Fruit fly (Drosophila melanogaster) whole organism, prepupa: Measurements from ENCODE around the gene CG32161.
A peak's percentile ranks its signal among the peaks of the same experiment; 100 is the strongest.

Source experiments
- Blimp-1 ChIP-seq: fragments of 200-800 bp; sonication (Bioruptor generic); optimal IDR thresholded peaks from 3 replicates; lab custom pipeline; 2017; ENCODE audit warnings: missing biosample characterization, missing genetic modification characterization, mild to moderate bottlenecking, moderate library complexity, missing genetic modification reagents
- CG15336 ChIP-seq: fragments of 200-800 bp; sonication (Bioruptor generic); IDR thresholded peaks from 2 replicates; pipeline ENCODE4 v1.3.6; 2022; ENCODE audit warnings: missing biosample characterization, missing genetic modification characterization
- CG3919 ChIP-seq: fragments of 200-800 bp; sonication (Bioruptor generic); optimal IDR thresholded peaks from 3 replicates; lab custom pipeline; 2016; ENCODE audit warnings: missing biosample characterization, missing genetic modification characterization
- Eip93F ChIP-seq: fragments of 200-800 bp; sonication (Bioruptor generic); optimal IDR thresholded peaks from 2 replicates; lab custom pipeline; 2016; ENCODE audit warnings: missing biosample characterization, mild to moderate bottlenecking, missing genetic modification characterization
- Ets21C ChIP-seq: fragments of 200-800 bp; sonication (Bioruptor generic); optimal IDR thresholded peaks from 3 replicates; lab custom pipeline; 2016; ENCODE audit warnings: missing biosample characterization, missing genetic modification characterization
- Ets96B ChIP-seq: fragments of 200-800 bp; optimal IDR thresholded peaks from 2 replicates; lab custom pipeline; 2019; ENCODE audit warnings: missing biosample characterization, mild to moderate bottlenecking, missing genetic modification characterization, moderate library complexity
- Gug ChIP-seq: fragments of 200-800 bp; sonication (Bioruptor generic); IDR thresholded peaks from 2 replicates; pipeline ENCODE4 v1.3.6; 2022; ENCODE audit warnings: missing biosample characterization, missing genetic modification characterization
- Hr38 ChIP-seq: sonication (Bioruptor generic); optimal IDR thresholded peaks from 2 replicates; lab custom pipeline; 2016; ENCODE audit warnings: missing biosample characterization, missing genetic modification characterization
- Sox15 ChIP-seq: fragments of 200-800 bp; sonication (Bioruptor generic); optimal IDR thresholded peaks from 3 replicates; lab custom pipeline; 2016; ENCODE audit warnings: missing biosample characterization, missing genetic modification characterization
- fd85E ChIP-seq: fragments of 200-800 bp; sonication (Bioruptor generic); optimal IDR thresholded peaks from 3 replicates; lab custom pipeline; 2016; ENCODE audit warnings: missing biosample characterization, missing genetic modification characterization
- ss ChIP-seq, 2 experiments: fragments of 200-800 bp; sonication (Bioruptor generic); optimal IDR thresholded peaks; 2 replicates in 1 of 2; 3 replicates in 1 of 2; lab custom pipeline; 2017 to 2018; ENCODE audit warnings: mild to moderate bottlenecking in 2 of 2, missing biosample characterization in 2 of 2, missing genetic modification characterization in 2 of 2, moderate library complexity in 1 of 2
- topi ChIP-seq: fragments of 200-800 bp; sonication (Bioruptor generic); optimal IDR thresholded peaks from 3 replicates; lab custom pipeline; 2016; ENCODE audit warnings: missing biosample characterization, missing genetic modification characterization
- vri ChIP-seq: fragments of 200-800 bp; sonication (Bioruptor generic); optimal IDR thresholded peaks from 3 replicates; lab custom pipeline; 2016; ENCODE audit warnings: missing biosample characterization, mild to moderate bottlenecking, missing genetic modification characterization

DNA sequence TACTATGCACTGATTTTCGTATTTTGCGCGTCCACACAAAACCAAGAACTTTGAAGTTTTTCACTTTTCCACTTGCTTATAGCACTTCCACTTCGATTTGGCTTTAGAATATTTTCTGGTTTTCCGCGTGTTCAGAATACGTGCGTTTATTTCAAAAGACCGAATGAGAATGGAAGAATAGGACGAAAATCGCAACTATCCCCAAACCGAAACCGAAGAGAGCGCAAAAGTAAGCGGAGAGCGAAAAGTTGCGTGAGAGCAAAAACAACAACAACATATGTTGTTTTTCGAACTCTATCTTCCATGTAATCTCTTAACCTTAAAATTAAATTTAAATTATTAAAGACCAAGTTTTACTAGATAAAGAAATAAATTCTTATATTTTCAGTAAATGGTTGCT is 38.5 kb upstream of the CG32161 start, which contains the start of gene CG9674:
- TF ChIP-seq Ets96B (tag; lab: Kevin White, UChicago) (no peak), Blimp-1 (GFP tag; lab: Kevin White, UChicago) (no peak), topi (GFP tag; lab: Kevin White, UChicago) (no peak), vri (GFP tag; lab: Kevin White, UChicago) (no peak), ss (GFP tag; optimal IDR thresholded peaks at IDR 0.05; lab: Kevin White, UChicago) (peak; percentile 22 to 25), Ets21C (GFP tag; lab: Kevin White, UChicago) (no peak), Gug (GFP tag; lab: Robert Waterston, UW) (no peak), fd85E (GFP tag; lab: Kevin White, UChicago) (no peak), Sox15 (GFP tag; lab: Kevin White, UChicago) (no peak), Eip93F (no peak), CG3919 (GFP tag; lab: Kevin White, UChicago) (no peak), CG15336 (GFP tag; lab: Robert Waterston, UW) (no peak), Hr38 (GFP tag; lab: Kevin White, UChicago) (no peak)
